Worm (Caenorhabditis elegans): Measurements from ENCODE around the gene srh-147.

DNA sequence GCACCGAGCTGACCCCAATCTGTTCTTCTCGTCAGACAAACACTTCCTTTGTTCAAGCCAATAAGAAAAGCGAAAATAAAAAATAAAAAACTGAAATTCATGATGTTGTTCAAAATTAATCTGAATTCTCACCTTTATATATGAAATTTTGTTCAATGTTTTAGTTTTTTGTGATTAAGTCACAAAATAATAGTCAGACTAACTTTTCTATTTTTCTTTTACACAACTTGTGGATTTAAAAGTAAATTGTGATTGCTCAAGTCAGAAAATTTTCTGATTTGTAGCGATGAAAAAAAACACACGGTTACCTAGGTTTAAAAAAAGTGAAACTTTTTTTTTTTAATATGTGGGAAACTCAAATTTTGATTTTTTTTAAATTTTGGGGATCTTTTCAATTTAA lies 32.4 kb downstream of the srh-147 start, which contains the start of gene abf-3:
- no peak for TF ChIP-seq ZK546.5 (tag; optimal IDR thresholded peaks at IDR 0.05)
- no peak for TF ChIP-seq mdl-1 (tag; optimal IDR thresholded peaks at IDR 0.05)
- TF ChIP-seq dmd-4 (tag; optimal IDR thresholded peaks at IDR 0.05), result no peak
- no peak for TF ChIP-seq aly-2 (tag; optimal IDR thresholded peaks at IDR 0.05)
- no peak for TF ChIP-seq nhr-11 (tag; optimal IDR thresholded peaks at IDR 0.05)

Measured in whole organism, L2 larva.